Fruit fly (Drosophila melanogaster) whole organism, embryonic: ENCODE results near the gene path.

ENCODE experiments used
- Atf-2 ChIP-seq: fragments of 200-800 bp; sonication (Bioruptor generic); optimal IDR thresholded peaks from 2 replicates; lab custom pipeline; 2016; ENCODE audit warnings: missing biosample characterization, missing genetic modification characterization
- Blimp-1 ChIP-seq: fragments of 200-800 bp; sonication (Bioruptor generic); optimal IDR thresholded peaks from 3 replicates; lab custom pipeline; 2018; ENCODE audit warnings: missing biosample characterization, missing genetic modification characterization, mild to moderate bottlenecking, moderate library complexity, missing genetic modification reagents
- Bteb2 ChIP-seq: fragments of 200-800 bp; sonication (Bioruptor generic); optimal IDR thresholded peaks from 2 replicates; lab custom pipeline; 2016; ENCODE audit warnings: missing biosample characterization, missing genetic modification characterization
- CG10274 ChIP-seq: fragments of 200-800 bp; sonication (Bioruptor generic); optimal IDR thresholded peaks from 3 replicates; lab custom pipeline; 2017; ENCODE audit warnings: missing biosample characterization, mild to moderate bottlenecking, missing genetic modification characterization
- CG11085 ChIP-seq: fragments of 200-800 bp; sonication (Bioruptor generic); IDR thresholded peaks from 2 replicates; pipeline ENCODE4 v1.3.6; 2022; ENCODE audit warnings: missing biosample characterization, missing genetic modification characterization
- CG11456 ChIP-seq: fragments of 200-800 bp; sonication (Bioruptor generic); IDR thresholded peaks from 3 replicates; pipeline ENCODE4 v1.3.6; 2022; ENCODE audit warnings: missing biosample characterization, missing genetic modification characterization
- CG11723 ChIP-seq: fragments of 200-800 bp; sonication (Bioruptor generic); optimal IDR thresholded peaks from 2 replicates; lab custom pipeline; 2017; ENCODE audit warnings: missing biosample characterization, mild to moderate bottlenecking, missing genetic modification characterization
- CG12104 ChIP-seq: fragments of 200-800 bp; sonication (Bioruptor generic); optimal IDR thresholded peaks from 3 replicates; lab custom pipeline; 2016; ENCODE audit warnings: missing biosample characterization, missing genetic modification characterization
- CG12236 ChIP-seq: fragments of 200-800 bp; sonication (Bioruptor generic); optimal IDR thresholded peaks from 2 replicates; lab custom pipeline; 2016; ENCODE audit warnings: missing biosample characterization, missing genetic modification characterization
- CG12391 ChIP-seq: fragments of 200-800 bp; sonication (Bioruptor generic); optimal IDR thresholded peaks from 3 replicates; lab custom pipeline; 2018; ENCODE audit warnings: missing biosample characterization, mild to moderate bottlenecking, missing genetic modification characterization, moderate library complexity
- CG12659 ChIP-seq: fragments of 200-800 bp; sonication (Bioruptor generic); optimal IDR thresholded peaks from 3 replicates; lab custom pipeline; 2017; ENCODE audit warnings: mild to moderate bottlenecking, missing biosample characterization, missing genetic modification reagents, missing genetic modification characterization
- CG13296 ChIP-seq: fragments of 200-800 bp; sonication (Bioruptor generic); optimal IDR thresholded peaks from 3 replicates; lab custom pipeline; 2018; ENCODE audit warnings: missing biosample characterization, mild to moderate bottlenecking, missing genetic modification characterization
- CG1647 ChIP-seq: fragments of 200-800 bp; sonication (Bioruptor generic); optimal IDR thresholded peaks from 3 replicates; lab custom pipeline; 2016; ENCODE audit warnings: missing biosample characterization, missing genetic modification characterization
- CG2129 ChIP-seq: fragments of 200-800 bp; sonication (Bioruptor generic); IDR thresholded peaks from 2 replicates; pipeline ENCODE4 v1.3.6; 2022; ENCODE audit warnings: missing biosample characterization, missing genetic modification characterization; ENCODE audit not compliant: partially characterized antibody
- CG2712 ChIP-seq: fragments of 200-800 bp; optimal IDR thresholded peaks from 3 replicates; lab custom pipeline; 2019; ENCODE audit warnings: missing biosample characterization, mild to moderate bottlenecking, missing genetic modification characterization, moderate library complexity
- CG32772 ChIP-seq: fragments of 200-800 bp; sonication (Bioruptor generic); IDR thresholded peaks from 2 replicates; pipeline ENCODE4 v1.3.6; 2022; ENCODE audit warnings: missing biosample characterization, missing genetic modification characterization
- CG3847 ChIP-seq: fragments of 200-800 bp; sonication (Bioruptor generic); IDR thresholded peaks from 2 replicates; pipeline ENCODE4 v1.3.6; 2022; ENCODE audit warnings: missing biosample characterization, missing genetic modification characterization
- CG4328 ChIP-seq: fragments of 200-800 bp; sonication (Bioruptor generic); optimal IDR thresholded peaks from 3 replicates; lab custom pipeline; 2017; ENCODE audit warnings: missing biosample characterization, missing genetic modification reagents, missing genetic modification characterization
- CG4854 ChIP-seq: fragments of 200-800 bp; sonication (Bioruptor generic); optimal IDR thresholded peaks from 2 replicates; lab custom pipeline; 2016; ENCODE audit warnings: missing biosample characterization, missing genetic modification characterization, inconsistent platforms
- CG6791 ChIP-seq: fragments of 200-800 bp; sonication (Bioruptor generic); IDR thresholded peaks from 3 replicates; pipeline ENCODE4 v1.3.6; 2022; ENCODE audit warnings: missing biosample characterization, missing genetic modification characterization; ENCODE audit not compliant: partially characterized antibody
- CG7372 ChIP-seq: fragments of 200-800 bp; sonication (Bioruptor generic); IDR thresholded peaks from 2 replicates; pipeline ENCODE4 v1.3.6; 2022; ENCODE audit warnings: missing biosample characterization, missing genetic modification characterization
- CG8359 ChIP-seq: fragments of 200-800 bp; sonication (Bioruptor generic); optimal IDR thresholded peaks from 2 replicates; lab custom pipeline; 2017; ENCODE audit warnings: missing biosample characterization, mild to moderate bottlenecking, missing genetic modification characterization, borderline replicate concordance
- CG9876 ChIP-seq: fragments of 200-800 bp; sonication (Bioruptor generic); optimal IDR thresholded peaks from 2 replicates; lab custom pipeline; 2016; ENCODE audit warnings: missing biosample characterization, missing genetic modification characterization
- Chrac-16 ChIP-seq: fragments of 200-800 bp; sonication (Bioruptor generic); optimal IDR thresholded peaks from 3 replicates; lab custom pipeline; 2016; ENCODE audit warnings: missing biosample characterization, missing genetic modification characterization
- Dek ChIP-seq: fragments of 200-800 bp; sonication (Bioruptor generic); optimal IDR thresholded peaks from 3 replicates; lab custom pipeline; 2019; ENCODE audit warnings: missing biosample characterization, mild to moderate bottlenecking, missing genetic modification characterization, moderate library complexity
- HLH4C ChIP-seq: fragments of 200-800 bp; sonication (Bioruptor generic); IDR thresholded peaks from 3 replicates; pipeline ENCODE4 v1.3.6; 2022; ENCODE audit warnings: missing biosample characterization, missing genetic modification characterization; ENCODE audit not compliant: partially characterized antibody
- HmgZ ChIP-seq: fragments of 200-800 bp; sonication (Bioruptor generic); optimal IDR thresholded peaks from 2 replicates; lab custom pipeline; 2018; ENCODE audit warnings: missing biosample characterization, mild to moderate bottlenecking, missing genetic modification characterization
- Jarid2 ChIP-seq: fragments of 200-800 bp; sonication (Bioruptor generic); optimal IDR thresholded peaks from 3 replicates; lab custom pipeline; 2017; ENCODE audit warnings: mild to moderate bottlenecking, missing biosample characterization, missing genetic modification reagents, missing genetic modification characterization
- Lim3 ChIP-seq: fragments of 200-800 bp; sonication (Bioruptor generic); IDR thresholded peaks from 2 replicates; pipeline ENCODE4 v1.3.6; 2022; ENCODE audit warnings: missing biosample characterization, missing genetic modification characterization
- Max ChIP-seq: fragments of 200-800 bp; sonication (Bioruptor generic); optimal IDR thresholded peaks from 2 replicates; lab custom pipeline; 2016; ENCODE audit warnings: missing biosample characterization, mild to moderate bottlenecking, missing genetic modification characterization
- Nf-YA ChIP-seq: fragments of 200-800 bp; sonication (Bioruptor generic); IDR thresholded peaks from 2 replicates; pipeline ENCODE4 v1.3.6; 2022; ENCODE audit warnings: missing biosample characterization, missing genetic modification characterization
- Rfx ChIP-seq: fragments of 200-800 bp; sonication (Bioruptor generic); IDR thresholded peaks from 2 replicates; pipeline ENCODE4 v1.3.6; 2022; ENCODE audit warnings: missing biosample characterization, missing genetic modification characterization
- Sox102F ChIP-seq: fragments of 200-800 bp; sonication (Bioruptor generic); optimal IDR thresholded peaks from 2 replicates; lab custom pipeline; 2018; ENCODE audit warnings: missing biosample characterization, mild to moderate bottlenecking, missing genetic modification characterization, moderate library complexity
- Stat92E ChIP-seq, 3 experiments: fragments of >200 bp in 2 of 3; fragments of 200-800 bp in 1 of 3; sonication (Bioruptor generic) in 1 of 3; optimal IDR thresholded peaks; 2 replicates each; lab custom pipeline; 2017 to 2019; ENCODE audit warnings: missing biosample characterization in 3 of 3, missing genetic modification characterization in 3 of 3, mild to moderate bottlenecking in 1 of 3, moderate library complexity in 1 of 3
- Xbp1 ChIP-seq: fragments of 200-800 bp; sonication (Bioruptor generic); optimal IDR thresholded peaks from 3 replicates; lab custom pipeline; 2016; ENCODE audit warnings: missing biosample characterization, mild to moderate bottlenecking, missing genetic modification characterization
- cas ChIP-seq: fragments of 200-800 bp; sonication (Bioruptor generic); IDR thresholded peaks from 2 replicates; pipeline ENCODE4 v1.3.6; 2022; ENCODE audit warnings: missing biosample characterization, missing genetic modification characterization
- crol ChIP-seq: fragments of 200-800 bp; sonication (Bioruptor generic); IDR thresholded peaks from 2 replicates; pipeline ENCODE4 v1.3.6; 2022; ENCODE audit warnings: missing biosample characterization, missing genetic modification characterization
- dan ChIP-seq: fragments of 200-800 bp; sonication (Bioruptor generic); IDR thresholded peaks from 2 replicates; pipeline ENCODE4 v1.3.6; 2022; ENCODE audit warnings: missing biosample characterization, missing genetic modification characterization
- fd3F ChIP-seq: fragments of 200-800 bp; sonication (Bioruptor generic); optimal IDR thresholded peaks from 2 replicates; lab custom pipeline; 2018; ENCODE audit warnings: missing biosample characterization, mild to moderate bottlenecking, missing genetic modification characterization, moderate library complexity
- grau ChIP-seq: fragments of 200-800 bp; optimal IDR thresholded peaks from 3 replicates; lab custom pipeline; 2019; ENCODE audit warnings: missing biosample characterization, mild to moderate bottlenecking, missing genetic modification characterization, moderate library complexity
- jigr1 ChIP-seq: fragments of 200-800 bp; sonication (Bioruptor generic); IDR thresholded peaks from 3 replicates; pipeline ENCODE4 v1.3.6; 2022; ENCODE audit warnings: missing biosample characterization, missing genetic modification characterization
- nerfin-1 ChIP-seq: fragments of 200-800 bp; sonication (Bioruptor generic); optimal IDR thresholded peaks from 3 replicates; lab custom pipeline; 2019; ENCODE audit warnings: missing biosample characterization, mild to moderate bottlenecking, missing genetic modification characterization, moderate library complexity
- nerfin-2 ChIP-seq: fragments of 200-800 bp; sonication (Bioruptor generic); IDR thresholded peaks from 2 replicates; pipeline ENCODE4 v1.3.6; 2022; ENCODE audit warnings: missing biosample characterization, missing genetic modification characterization; ENCODE audit not compliant: partially characterized antibody
- pan ChIP-seq, 4 experiments: fragments of >200 bp in 3 of 4; fragments of 200-800 bp in 1 of 4; sonication (Bioruptor generic) in 1 of 4; optimal IDR thresholded peaks in 3 of 4; IDR thresholded peaks in 1 of 4; 2 replicates each; pipeline versions ENCODE4 v1.3.6 to Lab custom; 2017 to 2022; ENCODE audit warnings: missing biosample characterization in 2 of 4, missing genetic modification characterization in 2 of 4, mixed read lengths in 1 of 4
- slbo ChIP-seq: fragments of 200-800 bp; sonication (Bioruptor generic); IDR thresholded peaks from 2 replicates; pipeline ENCODE4 v1.3.6; 2022; ENCODE audit warnings: missing biosample characterization, missing genetic modification characterization
- slp2 ChIP-seq: fragments of 200-800 bp; sonication (Bioruptor generic); optimal IDR thresholded peaks from 2 replicates; lab custom pipeline; 2016; ENCODE audit warnings: missing biosample characterization, missing genetic modification characterization
- ssp ChIP-seq: fragments of 200-800 bp; sonication (Bioruptor generic); IDR thresholded peaks from 2 replicates; pipeline ENCODE4 v1.3.6; 2022; ENCODE audit warnings: missing biosample characterization, missing genetic modification characterization
- stc ChIP-seq: fragments of 200-800 bp; sonication (Bioruptor generic); IDR thresholded peaks from 2 replicates; pipeline ENCODE4 v1.3.6; 2022; ENCODE audit warnings: missing biosample characterization, missing genetic modification characterization
- zf30C ChIP-seq: fragments of 200-800 bp; sonication (Bioruptor generic); optimal IDR thresholded peaks from 3 replicates; lab custom pipeline; 2018; ENCODE audit warnings: missing biosample characterization, mild to moderate bottlenecking, missing genetic modification characterization

path gene

dm6 chr3L:9446731-9447238, 58.3 kb downstream of the path start, which contains the start of gene CG3529 (continued):
- 0 out of 2 replicates have a peak, but pooled peaks have one; percentile 37 for TF ChIP-seq CG32772 (GFP tag; lab: Robert Waterston, UW)
- no peak for TF ChIP-seq HLH4C (GFP tag; lab: Robert Waterston, UW)
- TF ChIP-seq nerfin-1 (tag; lab: Kevin White, UChicago) = peak; percentile 87
- TF ChIP-seq CG2129 (GFP tag; lab: Robert Waterston, UW) = no peak
- TF ChIP-seq ssp (GFP tag; lab: Robert Waterston, UW) = no peak
- TF ChIP-seq Nf-YA = peak; percentile 53; the same call in 1 of the 2 replicates
- no peak for TF ChIP-seq pan (optimal IDR thresholded peaks at IDR 0.05; lab: Kevin White, UChicago)
- TF ChIP-seq pan (GFP tag; optimal IDR thresholded peaks at IDR 0.05 in 1 of 2, IDR thresholded peaks at IDR 0.05 in 1 of 2) = no peak
- peak; percentile 35 for TF ChIP-seq CG1647
- 0 out of 2 replicates have a peak, but pooled peaks have one; percentile 31 for TF ChIP-seq slbo
- no peak for TF ChIP-seq CG11456 (GFP tag; lab: Robert Waterston, UW)
- TF ChIP-seq CG13296 = no peak
- TF ChIP-seq cas (GFP tag; lab: Robert Waterston, UW) = no peak
- no peak for TF ChIP-seq jigr1 (GFP tag; lab: Robert Waterston, UW)
- peak; percentile 3 for TF ChIP-seq HmgZ
- peak; percentile 8 for TF ChIP-seq Xbp1
- TF ChIP-seq CG2712 (tag; lab: Kevin White, UChicago) = peak; percentile 57
- peak; percentile 39 for TF ChIP-seq grau (tag; lab: Kevin White, UChicago)
- peak in 1 of 3 experiments; percentile 54 for TF ChIP-seq Stat92E (GFP tag; optimal IDR thresholded peaks at IDR 0.05; lab: Kevin White, UChicago)
- TF ChIP-seq Bteb2 = peak; percentile 20
- peak; percentile 21 for TF ChIP-seq Sox102F (GFP tag; lab: Kevin White, UChicago)
- TF ChIP-seq CG10274 (GFP tag; lab: Kevin White, UChicago) = no peak
- peak; percentile 56 for TF ChIP-seq CG4328 (GFP tag; lab: Kevin White, UChicago)
- TF ChIP-seq CG4854 (GFP tag; lab: Kevin White, UChicago) = no peak
- TF ChIP-seq CG11085 (GFP tag; lab: Robert Waterston, UW) = no peak
- TF ChIP-seq crol = peak; percentile 89
- TF ChIP-seq CG12236 (GFP tag; lab: Kevin White, UChicago) = peak; percentile 10
- TF ChIP-seq Chrac-16 (GFP tag; lab: Kevin White, UChicago) = peak; percentile 3
- peak; percentile 70 for TF ChIP-seq CG12659 (GFP tag; lab: Kevin White, UChicago)
- TF ChIP-seq dan (GFP tag; lab: Robert Waterston, UW) = no peak
- TF ChIP-seq Blimp-1 = peak; percentile 26
- TF ChIP-seq Max (GFP tag; lab: Kevin White, UChicago) = peak; percentile 10
- peak; percentile 13 for TF ChIP-seq CG11723
- peak; percentile 48; the same call in 1 of the 2 replicates for TF ChIP-seq CG3847 (GFP tag; lab: Robert Waterston, UW)
- TF ChIP-seq Lim3 (GFP tag; lab: Robert Waterston, UW) = no peak
- TF ChIP-seq CG8359 (GFP tag; lab: Kevin White, UChicago) = no peak
- peak; percentile 17 for TF ChIP-seq slp2
- TF ChIP-seq CG12104 (GFP tag; lab: Kevin White, UChicago) = peak; percentile 21
- TF ChIP-seq CG7372 (GFP tag; lab: Robert Waterston, UW) = no peak
- peak; percentile 39 for TF ChIP-seq Dek (tag; lab: Kevin White, UChicago)
- no peak for TF ChIP-seq zf30C (GFP tag; lab: Kevin White, UChicago)
- 0 out of 3 replicates have a peak, but pooled peaks have one; percentile 46 for TF ChIP-seq CG6791
- peak; percentile 39 for TF ChIP-seq CG12391
- TF ChIP-seq CG9876 (GFP tag; lab: Kevin White, UChicago) = no peak
- TF ChIP-seq Jarid2 (GFP tag; lab: Kevin White, UChicago) = no peak
- TF ChIP-seq Atf-2 (GFP tag; lab: Kevin White, UChicago) = no peak
- 0 out of 2 replicates have a peak, but pooled peaks have one; percentile 26 for TF ChIP-seq nerfin-2 (GFP tag; lab: Robert Waterston, UW)
- peak; percentile 61 for TF ChIP-seq Rfx (GFP tag; lab: Robert Waterston, UW)
- TF ChIP-seq stc = no peak
- no peak for TF ChIP-seq fd3F (GFP tag; lab: Kevin White, UChicago)
